Fruit fly (Drosophila melanogaster) whole organism, prepupa: ENCODE results near the gene CG12766.
A peak's percentile ranks its signal among the peaks of the same experiment; 100 is the strongest.

Source experiments
- Blimp-1 ChIP-seq: fragments of 200-800 bp; sonication (Bioruptor generic); optimal IDR thresholded peaks from 3 replicates; lab custom pipeline; 2017; ENCODE audit warnings: missing biosample characterization, missing genetic modification characterization, mild to moderate bottlenecking, moderate library complexity, missing genetic modification reagents
- CG10631 ChIP-seq: fragments of 200-800 bp; sonication (Bioruptor generic); optimal IDR thresholded peaks from 2 replicates; lab custom pipeline; 2016; ENCODE audit warnings: missing biosample characterization, missing genetic modification characterization
- CG10669 ChIP-seq: fragments of 200-800 bp; sonication (Bioruptor generic); optimal IDR thresholded peaks from 3 replicates; lab custom pipeline; 2018; ENCODE audit warnings: missing biosample characterization, mild to moderate bottlenecking, missing genetic modification characterization, moderate library complexity
- CG11762 ChIP-seq: fragments of 200-800 bp; sonication (Bioruptor generic); optimal IDR thresholded peaks from 3 replicates; lab custom pipeline; 2016; ENCODE audit warnings: missing biosample characterization, missing genetic modification characterization; ENCODE audit not compliant: insufficient read depth
- CG15336 ChIP-seq: fragments of 200-800 bp; sonication (Bioruptor generic); IDR thresholded peaks from 2 replicates; pipeline ENCODE4 v1.3.6; 2022; ENCODE audit warnings: missing biosample characterization, missing genetic modification characterization
- CG1621 ChIP-seq: fragments of 200-800 bp; sonication (Bioruptor generic); optimal IDR thresholded peaks from 3 replicates; lab custom pipeline; 2018; ENCODE audit warnings: missing biosample characterization, mild to moderate bottlenecking, missing genetic modification characterization
- CG16779 ChIP-seq: fragments of 200-800 bp; sonication (Bioruptor generic); optimal IDR thresholded peaks from 3 replicates; lab custom pipeline; 2017; ENCODE audit warnings: missing biosample characterization, mild to moderate bottlenecking, missing genetic modification characterization
- CG3032 ChIP-seq: fragments of 200-800 bp; optimal IDR thresholded peaks from 2 replicates; lab custom pipeline; 2019; ENCODE audit warnings: missing biosample characterization, mild to moderate bottlenecking, missing genetic modification characterization, moderate library complexity
- CG32006 ChIP-seq: fragments of 200-800 bp; sonication (Bioruptor generic); optimal IDR thresholded peaks from 3 replicates; lab custom pipeline; 2017; ENCODE audit warnings: missing biosample characterization, mild to moderate bottlenecking, missing genetic modification characterization
- CG4318 ChIP-seq: fragments of 200-800 bp; sonication (Bioruptor generic); optimal IDR thresholded peaks from 3 replicates; lab custom pipeline; 2017; ENCODE audit warnings: missing biosample characterization, mild to moderate bottlenecking, missing genetic modification characterization
- CG6163 ChIP-seq: fragments of 200-800 bp; sonication (Bioruptor generic); IDR thresholded peaks from 3 replicates; pipeline ENCODE4 v1.3.6; 2022; ENCODE audit warnings: missing biosample characterization, missing genetic modification characterization
- CG6276 ChIP-seq: fragments of 200-800 bp; sonication (Bioruptor generic); optimal IDR thresholded peaks from 2 replicates; lab custom pipeline; 2017; ENCODE audit warnings: missing biosample characterization, mild to moderate bottlenecking, missing genetic modification characterization
- CG6792 ChIP-seq: fragments of 200-800 bp; sonication (Bioruptor generic); optimal IDR thresholded peaks from 3 replicates; lab custom pipeline; 2016; ENCODE audit warnings: missing biosample characterization, missing genetic modification characterization
- CG6808 ChIP-seq: fragments of 200-800 bp; sonication (Bioruptor generic); optimal IDR thresholded peaks from 3 replicates; lab custom pipeline; 2017; ENCODE audit warnings: missing biosample characterization, missing genetic modification characterization, mild to moderate bottlenecking, moderate library complexity, missing genetic modification reagents
- CG7368 ChIP-seq: fragments of 200-800 bp; sonication (Bioruptor generic); optimal IDR thresholded peaks from 3 replicates; lab custom pipeline; 2016; ENCODE audit warnings: missing biosample characterization, missing genetic modification characterization
- CG8119 ChIP-seq: fragments of 200-800 bp; sonication (Bioruptor generic); IDR thresholded peaks from 3 replicates; pipeline ENCODE4 v1.3.6; 2022; ENCODE audit warnings: missing biosample characterization, missing genetic modification characterization
- CG8319 ChIP-seq: fragments of 200-800 bp; sonication (Bioruptor generic); optimal IDR thresholded peaks from 3 replicates; lab custom pipeline; 2016; ENCODE audit warnings: missing biosample characterization, missing genetic modification characterization
- CG8632 ChIP-seq: fragments of 200-800 bp; sonication (Bioruptor generic); optimal IDR thresholded peaks from 3 replicates; lab custom pipeline; 2016; ENCODE audit warnings: missing biosample characterization, missing genetic modification characterization
- CG9139 ChIP-seq: fragments of 200-800 bp; sonication (Bioruptor generic); optimal IDR thresholded peaks from 3 replicates; lab custom pipeline; 2017; ENCODE audit warnings: missing biosample characterization, mild to moderate bottlenecking, missing genetic modification characterization
- Eip93F ChIP-seq: fragments of 200-800 bp; sonication (Bioruptor generic); optimal IDR thresholded peaks from 2 replicates; lab custom pipeline; 2016; ENCODE audit warnings: missing biosample characterization, mild to moderate bottlenecking, missing genetic modification characterization
- Ets21C ChIP-seq: fragments of 200-800 bp; sonication (Bioruptor generic); optimal IDR thresholded peaks from 3 replicates; lab custom pipeline; 2016; ENCODE audit warnings: missing biosample characterization, missing genetic modification characterization
- Ets96B ChIP-seq: fragments of 200-800 bp; optimal IDR thresholded peaks from 2 replicates; lab custom pipeline; 2019; ENCODE audit warnings: missing biosample characterization, mild to moderate bottlenecking, missing genetic modification characterization, moderate library complexity
- Gug ChIP-seq: fragments of 200-800 bp; sonication (Bioruptor generic); IDR thresholded peaks from 2 replicates; pipeline ENCODE4 v1.3.6; 2022; ENCODE audit warnings: missing biosample characterization, missing genetic modification characterization
- Hr38 ChIP-seq: sonication (Bioruptor generic); optimal IDR thresholded peaks from 2 replicates; lab custom pipeline; 2016; ENCODE audit warnings: missing biosample characterization, missing genetic modification characterization
- Hr39 ChIP-seq: fragments of 200-800 bp; sonication (Bioruptor generic); optimal IDR thresholded peaks from 2 replicates; lab custom pipeline; 2016; ENCODE audit warnings: missing biosample characterization, missing genetic modification characterization
- Hr4 ChIP-seq: fragments of 200-800 bp; sonication (Bioruptor generic); optimal IDR thresholded peaks from 3 replicates; lab custom pipeline; 2016; ENCODE audit warnings: missing biosample characterization, missing genetic modification characterization
- Lpt ChIP-seq: fragments of 200-800 bp; sonication (Bioruptor generic); optimal IDR thresholded peaks from 3 replicates; lab custom pipeline; 2016; ENCODE audit warnings: missing biosample characterization, missing genetic modification characterization
- Met ChIP-seq: fragments of 200-800 bp; sonication (Bioruptor generic); optimal IDR thresholded peaks from 3 replicates; lab custom pipeline; 2016; ENCODE audit warnings: missing biosample characterization, missing genetic modification characterization
- OdsH ChIP-seq: fragments of 200-800 bp; sonication (Bioruptor generic); optimal IDR thresholded peaks from 3 replicates; lab custom pipeline; 2016; ENCODE audit warnings: missing biosample characterization, missing genetic modification characterization
- Smox ChIP-seq: fragments of 200-800 bp; sonication (Bioruptor generic); optimal IDR thresholded peaks from 3 replicates; lab custom pipeline; 2016; ENCODE audit warnings: missing biosample characterization, missing genetic modification characterization
- Sox102F ChIP-seq: fragments of 200-800 bp; sonication (Bioruptor generic); optimal IDR thresholded peaks from 2 replicates; lab custom pipeline; 2016; ENCODE audit warnings: missing biosample characterization, mild to moderate bottlenecking, missing genetic modification characterization
- achi ChIP-seq: fragments of 200-800 bp; sonication (Bioruptor generic); optimal IDR thresholded peaks from 3 replicates; lab custom pipeline; 2016; ENCODE audit warnings: missing biosample characterization, missing genetic modification characterization
- acj6 ChIP-seq: fragments of 200-800 bp; sonication (Bioruptor generic); optimal IDR thresholded peaks from 3 replicates; lab custom pipeline; 2016; ENCODE audit warnings: missing biosample characterization, missing genetic modification characterization
- cyc ChIP-seq: fragments of 200-800 bp; sonication (Bioruptor generic); optimal IDR thresholded peaks from 3 replicates; lab custom pipeline; 2016; ENCODE audit warnings: missing biosample characterization, missing genetic modification characterization
- dac ChIP-seq: fragments of 200-800 bp; sonication (Bioruptor generic); optimal IDR thresholded peaks from 2 replicates; lab custom pipeline; 2017; ENCODE audit warnings: missing biosample characterization, mild to moderate bottlenecking, missing genetic modification characterization
- eg ChIP-seq: fragments of 200-800 bp; sonication (Bioruptor generic); IDR thresholded peaks from 3 replicates; pipeline ENCODE4 v1.3.6; 2022; ENCODE audit warnings: missing biosample characterization, missing genetic modification characterization
- esn ChIP-seq: fragments of 200-800 bp; sonication (Bioruptor generic); optimal IDR thresholded peaks from 2 replicates; lab custom pipeline; 2016; ENCODE audit warnings: missing biosample characterization, mild to moderate bottlenecking, missing genetic modification characterization, moderate library complexity
- fd59A ChIP-seq: fragments of 200-800 bp; sonication (Bioruptor generic); optimal IDR thresholded peaks from 2 replicates; lab custom pipeline; 2017; ENCODE audit warnings: missing biosample characterization, mild to moderate bottlenecking, missing genetic modification characterization, missing genetic modification reagents
- fd85E ChIP-seq: fragments of 200-800 bp; sonication (Bioruptor generic); optimal IDR thresholded peaks from 3 replicates; lab custom pipeline; 2016; ENCODE audit warnings: missing biosample characterization, missing genetic modification characterization
- fkh ChIP-seq: fragments of 200-800 bp; sonication (Bioruptor generic); optimal IDR thresholded peaks from 3 replicates; lab custom pipeline; 2017; ENCODE audit warnings: missing biosample characterization, mild to moderate bottlenecking, missing genetic modification characterization, moderate library complexity
- pdm3 ChIP-seq: fragments of 200-800 bp; sonication (Bioruptor generic); optimal IDR thresholded peaks from 3 replicates; lab custom pipeline; 2016; ENCODE audit warnings: missing biosample characterization, missing genetic modification characterization
- salr ChIP-seq, 2 experiments: fragments of 200-800 bp; sonication (Bioruptor generic); optimal IDR thresholded peaks; 3 replicates each; lab custom pipeline; 2016 to 2018; ENCODE audit warnings: missing biosample characterization in 2 of 2, missing genetic modification characterization in 2 of 2, mild to moderate bottlenecking in 1 of 2
- spab ChIP-seq: fragments of 200-800 bp; sonication (Bioruptor generic); optimal IDR thresholded peaks from 2 replicates; lab custom pipeline; 2017; ENCODE audit warnings: missing biosample characterization, mild to moderate bottlenecking, missing genetic modification characterization, missing genetic modification reagents
- ss ChIP-seq, 2 experiments: fragments of 200-800 bp; sonication (Bioruptor generic); optimal IDR thresholded peaks; 2 replicates in 1 of 2; 3 replicates in 1 of 2; lab custom pipeline; 2017 to 2018; ENCODE audit warnings: mild to moderate bottlenecking in 2 of 2, missing biosample characterization in 2 of 2, missing genetic modification characterization in 2 of 2, moderate library complexity in 1 of 2
- topi ChIP-seq: fragments of 200-800 bp; sonication (Bioruptor generic); optimal IDR thresholded peaks from 3 replicates; lab custom pipeline; 2016; ENCODE audit warnings: missing biosample characterization, missing genetic modification characterization
- vri ChIP-seq: fragments of 200-800 bp; sonication (Bioruptor generic); optimal IDR thresholded peaks from 3 replicates; lab custom pipeline; 2016; ENCODE audit warnings: missing biosample characterization, mild to moderate bottlenecking, missing genetic modification characterization

Gene CG12766

DNA sequence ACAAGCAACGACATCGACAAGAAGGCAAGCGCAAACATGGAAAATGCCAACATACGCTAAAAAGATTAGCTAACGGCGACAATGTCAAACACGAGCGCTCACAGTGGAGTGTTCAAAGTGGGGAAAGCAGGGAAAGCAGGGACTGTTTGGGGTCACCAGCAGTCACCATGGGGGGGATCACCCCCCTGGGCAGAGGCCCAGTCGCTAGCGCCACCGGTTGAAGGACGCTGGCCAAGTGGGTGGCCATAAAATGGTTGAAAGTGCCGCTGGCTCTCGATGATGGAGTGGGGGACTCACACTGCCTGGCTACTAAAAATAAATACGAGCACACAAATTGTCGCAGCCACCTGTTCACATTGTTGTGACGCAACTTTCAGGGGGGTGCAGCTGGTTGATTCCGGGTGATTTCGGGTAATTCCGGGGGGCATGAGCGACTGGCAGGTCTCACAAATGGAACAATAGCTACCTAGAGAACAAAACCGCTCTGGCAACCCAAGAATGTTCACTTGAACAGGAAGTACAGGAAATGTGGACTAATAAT lies 21.0 kb upstream of the CG12766 start:
- TF ChIP-seq CG10631 (GFP tag; lab: Kevin White, UChicago), result no peak
- TF ChIP-seq Smox (GFP tag; lab: Kevin White, UChicago), result no peak
- no peak for TF ChIP-seq pdm3 (GFP tag; lab: Kevin White, UChicago)
- no peak for TF ChIP-seq vri (GFP tag; lab: Kevin White, UChicago)
- TF ChIP-seq Sox102F, result no peak
- TF ChIP-seq CG32006 (GFP tag; lab: Kevin White, UChicago), result no peak
- TF ChIP-seq Lpt, result no peak
- no peak for TF ChIP-seq CG8119 (GFP tag; lab: Robert Waterston, UW)
- TF ChIP-seq esn (GFP tag; lab: Kevin White, UChicago), result no peak
- no peak for TF ChIP-seq Hr4
- TF ChIP-seq CG10669 (GFP tag; lab: Kevin White, UChicago), result no peak
- no peak for TF ChIP-seq CG16779 (tag; lab: Kevin White, UChicago)
- TF ChIP-seq Eip93F, result no peak
- no peak for TF ChIP-seq Ets21C (GFP tag; lab: Kevin White, UChicago)
- TF ChIP-seq Gug (GFP tag; lab: Robert Waterston, UW), result no peak
- TF ChIP-seq CG9139, result no peak
- no peak for TF ChIP-seq CG7368 (GFP tag; lab: Kevin White, UChicago)
- TF ChIP-seq CG3032, result no peak
- no peak for TF ChIP-seq fd85E (GFP tag; lab: Kevin White, UChicago)
- TF ChIP-seq Hr38 (GFP tag; lab: Kevin White, UChicago), result no peak
- TF ChIP-seq, all 60 proteins: peak for 0

DNA sequence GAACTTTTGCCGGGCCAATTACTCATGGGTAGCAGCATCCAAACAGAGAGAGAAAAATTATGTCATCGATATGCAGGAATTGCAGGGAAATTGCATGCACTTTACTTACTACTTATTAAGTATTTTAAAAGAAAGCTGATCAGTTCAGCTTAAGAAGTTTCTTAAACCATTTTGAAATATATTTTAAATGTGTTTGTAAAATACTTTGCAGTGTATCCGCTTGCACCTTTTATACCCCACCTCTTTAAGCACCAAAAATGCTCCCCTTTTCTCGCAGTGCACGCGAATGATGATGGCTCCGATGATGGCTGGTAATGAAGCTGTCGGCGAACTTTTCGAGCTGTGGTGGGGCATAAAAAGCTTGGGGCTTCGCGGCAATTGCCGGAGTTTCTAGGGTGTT lies 12.5 kb upstream of the CG12766 start, which contains the start of gene CG14984:
Gene CG14984, minus strand, starts transcription at position 83 of the 400 bp plus-strand sequence.
- no peak for TF ChIP-seq Hr38 (GFP tag; lab: Kevin White, UChicago)
- peak; percentile 88 for TF ChIP-seq Ets96B (tag; lab: Kevin White, UChicago)
- TF ChIP-seq fkh (GFP tag; lab: Kevin White, UChicago), result no peak
- TF ChIP-seq Met (GFP tag; lab: Kevin White, UChicago), result peak; percentile 79
- TF ChIP-seq CG11762 (GFP tag; lab: Kevin White, UChicago), result peak; percentile 76
- TF ChIP-seq CG7368 (GFP tag; lab: Kevin White, UChicago), result peak; percentile 84
- peak; percentile 84 for TF ChIP-seq acj6 (GFP tag; lab: Kevin White, UChicago)
- TF ChIP-seq CG8632, result peak; percentile 78
- peak; percentile 77 for TF ChIP-seq pdm3 (GFP tag; lab: Kevin White, UChicago)
- TF ChIP-seq spab (GFP tag; lab: Kevin White, UChicago), result peak; percentile 85
- peak; percentile 81 for TF ChIP-seq CG9139
- TF ChIP-seq vri (GFP tag; lab: Kevin White, UChicago), result peak; percentile 59
- peak; percentile 88 for TF ChIP-seq topi (GFP tag; lab: Kevin White, UChicago)
- no peak for TF ChIP-seq Lpt
- TF ChIP-seq Hr39 (GFP tag; lab: Kevin White, UChicago), result peak; percentile 75
- TF ChIP-seq Gug (GFP tag; lab: Robert Waterston, UW), result peak; percentile 72
- peak; percentile 89 for TF ChIP-seq CG3032
- peak; percentile 78 for TF ChIP-seq esn (GFP tag; lab: Kevin White, UChicago)
- TF ChIP-seq fd85E (GFP tag; lab: Kevin White, UChicago), result peak; percentile 16
- TF ChIP-seq CG8119 (GFP tag; lab: Robert Waterston, UW), result peak; percentile 81
- peak; percentile 88 for TF ChIP-seq cyc (GFP tag; lab: Kevin White, UChicago)
- peak; percentile 68 for TF ChIP-seq Sox102F
- peak; percentile 59 for TF ChIP-seq Hr4
- peak; percentile 90 for TF ChIP-seq CG10669 (GFP tag; lab: Kevin White, UChicago)
- peak; percentile 79 for TF ChIP-seq achi (GFP tag; lab: Kevin White, UChicago)
- peak; percentile 53 for TF ChIP-seq Blimp-1
- peak; percentile 71 to 81 for TF ChIP-seq salr (GFP tag; optimal IDR thresholded peaks at IDR 0.05; lab: Kevin White, UChicago)
- TF ChIP-seq fd59A (GFP tag; lab: Kevin White, UChicago), result peak; percentile 73
- peak; percentile 37 for TF ChIP-seq CG4318 (GFP tag; lab: Kevin White, UChicago)
- TF ChIP-seq CG6808 (GFP tag; lab: Kevin White, UChicago), result peak; percentile 89
- peak; percentile 66 to 74 for TF ChIP-seq ss (GFP tag; optimal IDR thresholded peaks at IDR 0.05; lab: Kevin White, UChicago)
- peak; percentile 81 for TF ChIP-seq eg (GFP tag; lab: Robert Waterston, UW)
- TF ChIP-seq Ets21C (GFP tag; lab: Kevin White, UChicago), result peak; percentile 67
- TF ChIP-seq CG15336 (GFP tag; lab: Robert Waterston, UW), result peak; percentile 75
- peak; percentile 81 for TF ChIP-seq OdsH
- peak; percentile 42 for TF ChIP-seq CG1621 (tag; lab: Kevin White, UChicago)
- peak; percentile 91 for TF ChIP-seq CG6163 (GFP tag; lab: Robert Waterston, UW)
- TF ChIP-seq dac (GFP tag; lab: Kevin White, UChicago), result no peak
- TF ChIP-seq CG8319 (GFP tag; lab: Kevin White, UChicago), result peak; percentile 85
- peak; percentile 71 for TF ChIP-seq CG32006 (GFP tag; lab: Kevin White, UChicago)
- TF ChIP-seq Eip93F, result no peak
- peak; percentile 61 for TF ChIP-seq CG6276
- peak; percentile 80 for TF ChIP-seq CG6792
